Worm (Caenorhabditis elegans) whole organism, late embryonic: ENCODE data around the gene egl-19.
A peak's percentile ranks its signal among the peaks of the same experiment; 100 is the strongest.
"Not testable (repeated sequence)": the region's sequence is repeated elsewhere in the genome, so short reads cannot be mapped to it uniquely, and the experiment has no call there.

Experiments used
- K02D7.2 ChIP-seq: sonication (generic microtip); optimal IDR thresholded peaks from 2 replicates; lab custom pipeline; 2017; ENCODE audit warnings: mild to moderate bottlenecking, missing genetic modification characterization, missing compliant biosample characterization
- K09A11.1 ChIP-seq: sonication (generic microtip); optimal IDR thresholded peaks from 2 replicates; lab custom pipeline; 2017; ENCODE audit warnings: antibody characterized with exemption, mild to moderate bottlenecking, missing genetic modification characterization, missing compliant biosample characterization; ENCODE audit not compliant: insufficient read depth
- T23F11.4 ChIP-seq: fragments of 200-800 bp; sonication (Bioruptor generic); optimal IDR thresholded peaks from 2 replicates; lab custom pipeline; 2018; ENCODE audit warnings: mild to moderate bottlenecking, missing genetic modification characterization, missing compliant biosample characterization
- ahr-1 ChIP-seq: sonication (generic microtip); optimal IDR thresholded peaks from 2 replicates; lab custom pipeline; 2016; ENCODE audit warnings: missing genetic modification characterization, missing compliant biosample characterization
- ceh-14 ChIP-seq: sonication (generic microtip); optimal IDR thresholded peaks from 2 replicates; lab custom pipeline; 2016; ENCODE audit warnings: missing genotype, missing genetic modification characterization, missing compliant biosample characterization
- ceh-22 ChIP-seq: sonication (generic microtip); optimal IDR thresholded peaks from 2 replicates; lab custom pipeline; 2017; ENCODE audit warnings: missing biosample characterization, missing genetic modification characterization
- ceh-34 ChIP-seq: sonication (generic microtip); optimal IDR thresholded peaks from 2 replicates; lab custom pipeline; 2016; ENCODE audit warnings: mild to moderate bottlenecking, missing genetic modification characterization, missing compliant biosample characterization
- ceh-45 ChIP-seq: fragments of 200-800 bp; sonication (Bioruptor generic); IDR thresholded peaks from 2 replicates; pipeline ENCODE4 v1.3.6; 2022; ENCODE audit warnings: missing genetic modification reagents, missing genetic modification characterization, missing compliant biosample characterization
- ceh-48 ChIP-seq: sonication (generic microtip); optimal IDR thresholded peaks from 2 replicates; lab custom pipeline; 2016; ENCODE audit warnings: missing genetic modification characterization, inconsistent platforms, missing compliant biosample characterization
- ceh-6 ChIP-seq: fragments of 200-800 bp; sonication (Bioruptor generic); optimal IDR thresholded peaks from 2 replicates; lab custom pipeline; 2018; ENCODE audit warnings: mild to moderate bottlenecking, missing genetic modification characterization, missing compliant biosample characterization
- che-1 ChIP-seq: sonication (generic microtip); optimal IDR thresholded peaks from 2 replicates; lab custom pipeline; 2016; ENCODE audit warnings: mild to moderate bottlenecking, missing genetic modification characterization, missing compliant biosample characterization
- dmd-4 ChIP-seq: sonication (generic microtip); optimal IDR thresholded peaks from 2 replicates; lab custom pipeline; 2016; ENCODE audit warnings: borderline replicate concordance, missing genetic modification characterization, missing compliant biosample characterization
- dve-1 ChIP-seq: sonication (generic microtip); optimal IDR thresholded peaks from 2 replicates; lab custom pipeline; 2017; ENCODE audit warnings: antibody characterized with exemption, mild to moderate bottlenecking, missing genetic modification characterization, missing compliant biosample characterization
- elt-2 ChIP-seq: sonication (generic microtip); optimal IDR thresholded peaks from 2 replicates; lab custom pipeline; 2016; ENCODE audit warnings: missing genetic modification reagents, missing genetic modification characterization, missing compliant biosample characterization
- elt-4 ChIP-seq: sonication (generic microtip); optimal IDR thresholded peaks from 2 replicates; lab custom pipeline; 2016; ENCODE audit warnings: missing genetic modification characterization, missing compliant biosample characterization
- ets-4 ChIP-seq: sonication (generic microtip); optimal IDR thresholded peaks from 2 replicates; lab custom pipeline; 2016; ENCODE audit warnings: missing genetic modification characterization, missing compliant biosample characterization
- eyg-1 ChIP-seq: sonication (generic microtip); optimal IDR thresholded peaks from 2 replicates; lab custom pipeline; 2016; ENCODE audit warnings: missing genotype, missing genetic modification characterization, missing compliant biosample characterization
- hlh-15 ChIP-seq: sonication (generic microtip); optimal IDR thresholded peaks from 2 replicates; lab custom pipeline; 2016; ENCODE audit warnings: missing genetic modification characterization, missing compliant biosample characterization
- hlh-30 ChIP-seq: sonication (generic microtip); optimal IDR thresholded peaks from 2 replicates; lab custom pipeline; 2017; ENCODE audit warnings: antibody characterized with exemption, missing genetic modification characterization, missing compliant biosample characterization; ENCODE audit not compliant: insufficient read depth
- hlh-8 ChIP-seq: sonication (generic microtip); optimal IDR thresholded peaks from 2 replicates; lab custom pipeline; 2016; ENCODE audit warnings: missing genotype, missing genetic modification characterization, missing compliant biosample characterization
- lim-6 ChIP-seq: sonication (generic microtip); optimal IDR thresholded peaks from 2 replicates; lab custom pipeline; 2016; ENCODE audit warnings: missing genetic modification characterization, missing compliant biosample characterization
- lin-11 ChIP-seq: fragments of 200-800 bp; sonication (Bioruptor generic); optimal IDR thresholded peaks from 2 replicates; lab custom pipeline; 2018; ENCODE audit warnings: mild to moderate bottlenecking, missing genetic modification characterization, missing compliant biosample characterization
- madf-2 ChIP-seq: sonication (generic microtip); optimal IDR thresholded peaks from 2 replicates; lab custom pipeline; 2017; ENCODE audit warnings: missing genetic modification characterization, missing compliant biosample characterization
- nfya-1 ChIP-seq: sonication (generic microtip); optimal IDR thresholded peaks from 2 replicates; lab custom pipeline; 2017; ENCODE audit warnings: missing genetic modification characterization, mild to moderate bottlenecking, missing compliant biosample characterization, antibody characterized with exemption, moderate library complexity
- nhr-232 ChIP-seq: sonication (generic microtip); optimal IDR thresholded peaks from 2 replicates; lab custom pipeline; 2016; ENCODE audit warnings: missing genetic modification characterization, missing compliant biosample characterization
- npax-4 ChIP-seq: sonication (generic microtip); optimal IDR thresholded peaks from 2 replicates; lab custom pipeline; 2016; ENCODE audit warnings: missing genetic modification characterization, missing compliant biosample characterization
- odd-2 ChIP-seq: sonication (generic microtip); optimal IDR thresholded peaks from 2 replicates; lab custom pipeline; 2017; ENCODE audit warnings: antibody characterized with exemption, mild to moderate bottlenecking, missing genetic modification characterization, missing compliant biosample characterization
- pag-3 ChIP-seq: sonication (generic microtip); optimal IDR thresholded peaks from 2 replicates; lab custom pipeline; 2016; ENCODE audit warnings: missing compliant biosample characterization, missing genetic modification characterization, borderline replicate concordance
- pqm-1 ChIP-seq: sonication (generic microtip); optimal IDR thresholded peaks from 2 replicates; lab custom pipeline; 2016; ENCODE audit warnings: missing genetic modification characterization, missing compliant biosample characterization
- ref-2 ChIP-seq: sonication (generic microtip); optimal IDR thresholded peaks from 2 replicates; lab custom pipeline; 2016; ENCODE audit warnings: missing genetic modification characterization, missing compliant biosample characterization
- rnt-1 ChIP-seq: sonication (generic microtip); optimal IDR thresholded peaks from 2 replicates; lab custom pipeline; 2016; ENCODE audit warnings: missing genetic modification characterization, missing compliant biosample characterization
- sdc-2 ChIP-seq: sonication (generic microtip); optimal IDR thresholded peaks from 2 replicates; lab custom pipeline; 2016; ENCODE audit warnings: missing genotype, missing genetic modification characterization, missing compliant biosample characterization
- syd-9 ChIP-seq: sonication (generic microtip); optimal IDR thresholded peaks from 2 replicates; lab custom pipeline; 2016; ENCODE audit warnings: mild to moderate bottlenecking, missing genetic modification characterization, moderate library complexity, missing compliant biosample characterization
- tbx-2 ChIP-seq: sonication (generic microtip); optimal IDR thresholded peaks from 2 replicates; lab custom pipeline; 2016; ENCODE audit warnings: missing genetic modification characterization, missing compliant biosample characterization
- tbx-7 ChIP-seq: sonication (generic microtip); optimal IDR thresholded peaks from 2 replicates; lab custom pipeline; 2016; ENCODE audit warnings: missing genotype, missing genetic modification characterization, missing compliant biosample characterization
- unc-42 ChIP-seq: sonication (generic microtip); optimal IDR thresholded peaks from 2 replicates; lab custom pipeline; 2016; ENCODE audit warnings: missing genotype, missing genetic modification characterization, missing compliant biosample characterization
- unc-55 ChIP-seq: sonication (generic microtip); optimal IDR thresholded peaks from 2 replicates; lab custom pipeline; 2017; ENCODE audit warnings: missing biosample characterization, missing genetic modification reagents, missing genetic modification characterization

egl-19 gene

DNA sequence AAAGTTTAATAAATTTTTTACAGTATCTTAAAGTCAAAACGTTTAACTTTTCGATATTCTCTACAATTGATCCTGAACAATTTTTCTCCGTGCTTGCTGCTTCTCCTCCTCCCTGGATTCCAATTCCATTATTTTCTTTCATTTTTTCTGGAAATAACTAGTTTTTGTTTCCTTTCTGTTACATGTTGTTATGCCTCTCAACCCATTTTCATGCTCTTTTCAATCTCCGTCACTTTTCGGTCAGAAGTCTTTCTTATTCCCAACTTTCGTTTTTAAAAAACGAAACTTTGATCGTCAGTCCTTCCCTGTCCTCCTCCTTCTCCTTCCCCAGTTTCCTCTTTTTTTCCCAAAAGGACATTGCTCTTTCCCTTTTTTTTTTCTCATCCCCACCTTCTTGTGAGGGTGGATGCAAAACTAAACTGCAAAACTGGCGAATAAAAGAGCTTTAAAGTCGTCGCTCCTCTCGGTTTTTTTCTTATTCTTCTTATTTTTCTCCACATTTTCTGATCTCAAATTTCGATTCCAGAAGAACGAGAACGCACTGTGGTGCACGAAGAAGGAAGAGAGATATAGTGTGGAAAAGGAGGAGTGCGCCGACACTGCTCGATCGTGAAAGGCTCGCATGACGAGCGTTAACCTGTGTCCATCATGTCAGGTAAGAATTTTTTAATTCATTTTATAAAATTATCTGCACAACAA, at the start of gene egl-19, which contains the start of gene C48A7.16:
Gene egl-19, plus strand, starts transcription at position 649 of the 699 bp plus-strand sequence.
Gene C48A7.16, plus strand, starts transcription at position 544 of the 699 bp plus-strand sequence.
- TF ChIP-seq tbx-2 (tag; lab: Kevin White, UChicago), result no peak
- no peak for TF ChIP-seq elt-4 (tag; lab: Kevin White, UChicago)
- no peak for TF ChIP-seq ets-4 (tag; lab: Kevin White, UChicago)
- no peak for TF ChIP-seq pag-3 (tag; lab: Kevin White, UChicago)
- no peak for TF ChIP-seq elt-2
- no peak for TF ChIP-seq ceh-45
- no peak for TF ChIP-seq ceh-14 (tag; lab: Kevin White, UChicago)
- no peak for TF ChIP-seq lim-6 (tag; lab: Kevin White, UChicago)
- no peak for TF ChIP-seq eyg-1 (tag; lab: Kevin White, UChicago)
- TF ChIP-seq madf-2 (tag; lab: Kevin White, UChicago), result no peak
- no peak for TF ChIP-seq pqm-1 (tag; lab: Kevin White, UChicago)

DNA sequence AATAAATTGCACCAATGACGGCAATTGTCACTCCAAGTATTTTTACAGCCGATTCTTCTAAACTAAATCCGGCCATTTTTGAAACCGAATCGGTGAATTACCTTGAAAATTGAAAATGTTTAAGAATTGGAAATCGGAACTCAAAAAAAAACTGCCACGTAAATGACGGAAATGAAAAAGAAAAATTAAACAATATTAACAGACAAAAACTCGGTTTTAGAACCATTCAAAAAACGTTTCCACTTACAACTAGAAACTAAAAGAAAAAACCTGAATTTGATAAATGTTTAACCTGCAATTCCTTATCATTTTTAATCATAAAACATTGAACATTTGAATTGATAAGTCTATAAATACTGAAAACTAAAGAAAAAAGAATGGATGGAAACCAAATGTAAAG, 40.4 kb upstream of the egl-19 start, which contains the start of gene Y40C5A.4:
Gene Y40C5A.4, minus strand, starts transcription at position 101 of the 400 bp plus-strand sequence.
- TF ChIP-seq rnt-1; hlh-15; lim-6 (tag; lab: Kevin White, UChicago): not testable (repeated sequence)
- TF ChIP-seq, all 69 proteins: peak for 0; not testable (repeated sequence) for 69

ce11 chrIV:7374847-7375246, 30.5 kb upstream of the egl-19 start, which contains the start of gene T12B3.3:
Gene T12B3.3, plus strand, starts transcription at chrIV:7375147.
- not testable (repeated sequence) for TF ChIP-seq K02D7.2 (tag; lab: Kevin White, UChicago); ceh-22; pag-3 (tag; lab: Kevin White, UChicago)

DNA sequence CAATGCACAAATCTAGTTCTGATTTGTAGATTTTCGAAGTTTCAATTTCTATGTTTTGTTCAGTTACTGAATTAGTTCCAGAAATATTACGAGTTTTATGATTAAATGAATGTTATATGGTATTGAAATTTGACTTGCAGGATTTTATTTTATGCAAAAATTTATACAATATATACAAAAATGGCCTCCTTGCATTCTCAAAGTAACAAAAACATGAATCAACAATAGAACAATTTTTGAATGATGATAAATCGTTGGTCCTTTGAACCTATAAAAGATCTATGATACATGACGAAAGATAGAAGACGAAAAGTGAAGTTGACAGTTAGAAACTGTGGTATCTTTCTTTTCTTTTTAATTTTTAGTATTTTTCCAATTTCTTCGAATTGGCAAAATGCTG, 28.9 kb upstream of the egl-19 start, which contains the start of gene T12B3.2:
Gene T12B3.2, plus strand, starts transcription at position 301 of the 400 bp plus-strand sequence.
- TF ChIP-seq hlh-8 (tag; lab: Kevin White, UChicago), result no peak
- TF ChIP-seq, all 69 proteins: peak for 0

DNA sequence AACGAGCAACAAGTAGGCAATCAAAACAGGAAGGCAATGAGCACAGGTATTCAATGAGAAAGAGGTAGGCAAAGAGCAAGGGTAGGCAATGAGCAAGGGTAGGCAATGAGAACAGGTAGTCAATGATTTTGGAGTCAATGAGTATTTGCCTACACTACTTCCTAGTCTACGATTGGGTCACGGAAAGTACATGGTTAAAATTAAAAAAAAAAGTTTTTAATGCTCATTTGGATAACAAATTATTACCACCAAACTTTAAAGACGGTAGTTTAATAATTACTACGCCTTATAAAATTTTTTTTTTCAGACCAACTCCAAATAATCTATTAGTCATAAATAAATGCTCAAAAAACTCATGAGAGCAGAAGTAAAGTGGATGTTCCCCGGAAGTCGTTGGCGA, 23.6 kb upstream of the egl-19 start, which contains the start of gene ptp-8:
Gene ptp-8, plus strand, starts transcription at position 301 of the 400 bp plus-strand sequence.
- TF ChIP-seq K09A11.1, result no peak
- no peak for TF ChIP-seq elt-2
- TF ChIP-seq syd-9 (tag; lab: Kevin White, UChicago), result no peak
- no peak for TF ChIP-seq sdc-2
- no peak for TF ChIP-seq T23F11.4 (GFP tag; lab: Kevin White, UChicago)
- no peak for TF ChIP-seq ahr-1
- no peak for TF ChIP-seq npax-4 (tag; lab: Kevin White, UChicago)
- no peak for TF ChIP-seq ceh-48
- no peak for TF ChIP-seq ceh-22
- no peak for TF ChIP-seq ceh-14 (tag; lab: Kevin White, UChicago)
- TF ChIP-seq che-1 (tag; lab: Kevin White, UChicago), result no peak
- no peak for TF ChIP-seq ceh-6 (GFP tag; lab: Kevin White, UChicago)
- no peak for TF ChIP-seq hlh-8 (tag; lab: Kevin White, UChicago)
- TF ChIP-seq unc-55 (GFP tag; lab: Kevin White, UChicago), result no peak
- no peak for TF ChIP-seq ref-2 (tag; lab: Kevin White, UChicago)
- TF ChIP-seq nfya-1 (tag; lab: Kevin White, UChicago), result no peak

DNA sequence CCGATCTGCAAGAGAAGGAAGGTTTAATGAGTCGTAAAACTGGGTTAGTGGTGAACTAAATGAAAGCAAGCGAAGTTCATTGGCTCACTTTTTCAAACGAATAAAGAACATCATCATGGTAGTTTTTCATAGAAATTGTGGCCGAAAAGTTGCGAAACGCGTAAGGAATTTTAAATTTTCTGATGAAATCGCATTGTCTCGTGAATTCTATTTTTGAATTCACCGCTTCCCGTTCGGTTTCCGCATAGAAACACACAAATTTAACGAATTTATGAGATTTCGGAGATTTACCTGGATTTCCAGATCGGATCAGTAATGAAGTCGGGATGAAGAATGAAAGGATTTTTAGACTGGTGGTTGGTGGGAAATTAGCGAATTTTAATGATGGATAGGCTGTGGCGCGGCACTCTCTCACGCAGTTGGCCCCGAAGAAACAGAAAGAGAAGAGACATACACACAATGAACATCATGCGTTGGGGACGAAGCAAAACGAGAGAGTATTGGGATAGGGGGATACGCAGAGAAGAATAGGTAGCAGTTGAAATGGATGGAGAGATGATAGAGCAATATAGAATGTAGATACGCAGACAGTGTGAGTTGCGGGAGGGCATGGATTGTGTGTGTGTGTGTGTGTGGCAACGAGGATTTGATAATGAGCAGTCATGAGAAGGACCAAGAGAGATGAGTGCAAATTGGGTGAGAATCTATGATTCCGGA, 18.4 kb upstream of the egl-19 start:
- TF ChIP-seq nhr-232 (tag; lab: Kevin White, UChicago) (no peak), rnt-1 (peak; percentile 74), dmd-4 (tag; lab: Kevin White, UChicago) (peak; percentile 32), T23F11.4 (GFP tag; lab: Kevin White, UChicago) (no peak), nfya-1 (tag; lab: Kevin White, UChicago) (peak; percentile 54), ref-2 (tag; lab: Kevin White, UChicago) (peak; percentile 46), hlh-30 (tag; lab: Kevin White, UChicago) (peak; percentile 53), K02D7.2 (tag; lab: Kevin White, UChicago) (peak; percentile 35), odd-2 (no peak), ceh-14 (tag; lab: Kevin White, UChicago) (peak; percentile 71), ahr-1 (no peak), ceh-34 (tag; lab: Kevin White, UChicago) (peak; percentile 54), tbx-7 (tag; lab: Kevin White, UChicago) (no peak), ceh-48 (no peak), lin-11 (tag; lab: Kevin White, UChicago) (no peak), unc-42 (tag; lab: Kevin White, UChicago) (peak; percentile 78), dve-1 (peak; percentile 15), sdc-2 (peak; percentile 25), ceh-22 (no peak), syd-9 (tag; lab: Kevin White, UChicago) (peak; percentile 29)
